Worm (Caenorhabditis elegans): ENCODE data around the gene T02E9.5.

T02E9.5 gene

DNA sequence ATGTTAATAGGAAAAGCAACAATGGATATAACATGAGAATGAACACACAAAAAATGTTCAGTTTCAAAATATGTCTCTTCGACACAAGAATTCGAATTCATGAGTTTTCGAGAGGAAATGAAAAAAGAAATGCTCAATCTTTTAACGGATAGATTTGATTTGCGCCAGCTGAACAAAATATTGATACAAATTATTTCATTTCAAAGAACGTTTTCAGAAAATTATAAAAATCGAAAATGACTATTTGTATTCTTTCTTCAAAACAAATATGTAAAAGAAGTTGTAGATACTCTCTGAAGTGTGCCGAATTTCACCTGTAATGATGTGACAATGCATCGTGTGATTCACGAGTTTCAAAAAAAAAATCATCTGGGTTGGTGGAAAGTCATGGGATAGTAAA is 41.5 kb upstream of the T02E9.5 start, which contains the start of gene srh-47:
Gene srh-47, minus strand, starts transcription at position 101 of the 400 bp plus-strand sequence.
- no peak for TF ChIP-seq nhr-90 (tag; optimal IDR thresholded peaks at IDR 0.05; ENCODE audit: poor library complexity)
- TF ChIP-seq C04F5.9 (tag; optimal IDR thresholded peaks at IDR 0.05): no peak
- TF ChIP-seq rnt-1 (tag; optimal IDR thresholded peaks at IDR 0.05): no peak
- TF ChIP-seq ets-5 (GFP tag; IDR thresholded peaks at IDR 0.05): no peak
- no peak for TF ChIP-seq lin-35 (GFP tag; optimal IDR thresholded peaks at IDR 0.05)
- no peak for TF ChIP-seq elt-2 (tag; optimal IDR thresholded peaks at IDR 0.05)
- no peak for TF ChIP-seq ceh-8 (GFP tag; optimal IDR thresholded peaks at IDR 0.05)
- no peak for TF ChIP-seq ceh-63 (GFP tag; optimal IDR thresholded peaks at IDR 0.05)
- TF ChIP-seq unc-98 (GFP tag; IDR thresholded peaks at IDR 0.05): no peak

DNA sequence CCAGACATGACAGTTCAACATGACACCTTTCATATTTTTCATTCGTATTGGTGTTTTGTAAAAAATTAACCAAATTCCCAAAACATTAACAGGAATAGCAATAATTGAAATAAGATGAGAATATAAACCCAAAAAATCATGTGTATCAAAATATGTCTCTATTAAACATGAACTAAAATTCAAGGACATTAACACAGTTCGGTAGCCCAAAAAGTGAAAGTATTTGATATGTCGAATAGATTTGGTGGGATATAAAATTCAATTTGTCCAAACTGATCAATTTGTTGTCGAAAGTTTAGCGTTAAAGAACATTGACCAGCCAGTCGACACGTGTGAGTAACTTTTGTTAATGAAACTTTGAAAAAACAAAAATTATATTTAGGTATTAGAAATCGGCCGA is 39.3 kb upstream of the T02E9.5 start, which contains the start of gene srh-46:
Gene srh-46, minus strand, starts transcription at position 189 of the 400 bp plus-strand sequence.
- TF ChIP-seq sup-37 (GFP tag; optimal IDR thresholded peaks at IDR 0.05): no peak
- TF ChIP-seq lir-3 (tag; optimal IDR thresholded peaks at IDR 0.05; ENCODE audit: poor library complexity): no peak
- TF ChIP-seq alr-1 (tag; optimal IDR thresholded peaks at IDR 0.05; ENCODE audit: borderline replicate concordance): no peak
- peak; percentile 89 for TF ChIP-seq blmp-1 (tag; optimal IDR thresholded peaks at IDR 0.05)
- TF ChIP-seq dpl-1 (GFP tag; optimal IDR thresholded peaks at IDR 0.05): no peak

DNA sequence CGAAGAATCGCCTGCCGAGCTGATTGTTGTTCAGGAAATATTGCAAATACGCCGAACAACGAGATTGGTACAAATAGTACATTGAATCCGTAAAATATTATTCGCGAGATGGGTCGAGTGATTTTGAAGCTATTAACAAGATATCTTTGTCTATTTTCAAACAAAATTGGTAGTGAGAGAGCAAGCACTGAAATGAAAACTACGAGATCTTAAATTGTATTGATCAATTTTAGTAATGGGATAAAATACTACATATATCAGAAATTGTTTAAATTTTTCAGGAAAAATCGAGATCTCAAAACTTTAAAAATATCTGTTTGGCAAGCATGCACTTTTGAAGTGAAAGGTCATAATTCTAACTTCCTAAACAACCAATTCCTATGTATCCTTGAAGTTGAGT is 37.8 kb upstream of the T02E9.5 start:
- TF ChIP-seq tbx-2 (tag; optimal IDR thresholded peaks at IDR 0.05) (no peak), hpl-2 (GFP tag; optimal IDR thresholded peaks at IDR 0.05) (no peak), egl-27 (tag; optimal IDR thresholded peaks at IDR 0.05) (no peak)

DNA sequence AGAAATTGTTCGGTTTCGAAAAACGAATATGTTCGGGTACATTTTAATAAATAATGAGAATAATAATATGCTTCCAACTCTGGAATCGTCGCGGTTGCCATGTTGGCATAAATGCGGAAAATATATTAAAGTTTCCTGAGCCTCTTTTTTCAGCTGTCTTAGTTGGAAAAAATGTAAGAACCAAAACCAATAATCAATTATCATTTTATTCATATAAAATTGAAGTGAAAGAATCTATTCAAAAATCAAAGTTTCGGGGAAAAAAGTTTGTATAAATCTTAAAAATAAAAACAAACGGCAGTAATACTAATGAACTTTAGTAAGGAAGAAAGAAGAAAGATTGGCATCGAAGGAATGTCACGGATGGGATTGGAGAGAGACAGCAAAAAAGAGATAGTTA is 37.2 kb upstream of the T02E9.5 start, which contains the start of gene srh-45:
Gene srh-45, minus strand, starts transcription at position 101 of the 400 bp plus-strand sequence.
- TF ChIP-seq ceh-82 (tag; optimal IDR thresholded peaks at IDR 0.05) (no peak), nhr-90 (tag; optimal IDR thresholded peaks at IDR 0.05; ENCODE audit: poor library complexity) (no peak), lin-14 (GFP tag; optimal IDR thresholded peaks at IDR 0.05) (no peak), C04F5.9 (tag; optimal IDR thresholded peaks at IDR 0.05) (no peak), ama-1 (optimal IDR thresholded peaks at IDR 0.05) (no peak), pqm-1 (tag; optimal IDR thresholded peaks at IDR 0.05) (no peak), fkh-4 (tag; optimal IDR thresholded peaks at IDR 0.05; ENCODE audit: borderline replicate concordance) (no peak), Y116A8C.19 (tag; optimal IDR thresholded peaks at IDR 0.05; ENCODE audit: borderline replicate concordance) (no peak), fkh-8 (tag; optimal IDR thresholded peaks at IDR 0.05) (no peak), unc-130 (tag; optimal IDR thresholded peaks at IDR 0.05) (no peak), egl-13 (tag; optimal IDR thresholded peaks at IDR 0.05) (no peak), C16A3.4 (tag; optimal IDR thresholded peaks at IDR 0.05) (no peak), mep-1 (tag; optimal IDR thresholded peaks at IDR 0.05) (no peak), pax-3 (tag; optimal IDR thresholded peaks at IDR 0.05) (no peak), swsn-7 (tag; optimal IDR thresholded peaks at IDR 0.05) (no peak)

DNA sequence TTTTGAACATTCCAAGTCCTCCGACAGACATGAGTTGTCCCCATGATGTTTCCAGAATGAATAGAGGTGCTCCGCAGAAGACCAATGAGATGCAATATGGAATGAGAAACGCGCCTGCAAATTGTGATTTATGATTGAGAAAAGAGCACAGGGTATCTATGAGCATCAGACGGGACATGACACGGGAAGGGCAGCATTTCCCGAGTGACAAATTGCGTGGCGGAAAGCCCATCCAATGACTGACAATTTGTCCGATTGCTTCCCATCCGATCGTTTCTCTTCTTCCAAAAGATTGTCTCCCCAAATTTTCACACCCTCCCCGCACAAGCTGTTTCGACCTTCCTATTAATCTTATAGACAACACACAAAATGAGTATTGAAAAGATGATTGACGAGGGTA is 34.3 kb upstream of the T02E9.5 start:
- TF ChIP-seq lin-14 (GFP tag; optimal IDR thresholded peaks at IDR 0.05) (peak; percentile 70), sup-37 (GFP tag; optimal IDR thresholded peaks at IDR 0.05) (no peak), pax-3 (tag; optimal IDR thresholded peaks at IDR 0.05) (no peak), unc-98 (GFP tag; IDR thresholded peaks at IDR 0.05) (no peak), rnt-1 (tag; optimal IDR thresholded peaks at IDR 0.05) (peak; percentile 69), nhr-71 (tag; optimal IDR thresholded peaks at IDR 0.05) (peak; percentile 37), nhr-47 (tag; optimal IDR thresholded peaks at IDR 0.05) (no peak), swsn-7 (tag; optimal IDR thresholded peaks at IDR 0.05) (no peak), nhr-19 (GFP tag; conservative IDR thresholded peaks at IDR 0.05) (peak; percentile 17), snu-23 (GFP tag; optimal IDR thresholded peaks at IDR 0.05) (peak; percentile 16), dsc-1 (tag; optimal IDR thresholded peaks at IDR 0.05) (peak; percentile 72), mdl-1 (tag; optimal IDR thresholded peaks at IDR 0.05) (no peak)

All from whole organism, L1 larva.